Worm (Caenorhabditis elegans): ENCODE results near the gene npr-37.

DNA sequence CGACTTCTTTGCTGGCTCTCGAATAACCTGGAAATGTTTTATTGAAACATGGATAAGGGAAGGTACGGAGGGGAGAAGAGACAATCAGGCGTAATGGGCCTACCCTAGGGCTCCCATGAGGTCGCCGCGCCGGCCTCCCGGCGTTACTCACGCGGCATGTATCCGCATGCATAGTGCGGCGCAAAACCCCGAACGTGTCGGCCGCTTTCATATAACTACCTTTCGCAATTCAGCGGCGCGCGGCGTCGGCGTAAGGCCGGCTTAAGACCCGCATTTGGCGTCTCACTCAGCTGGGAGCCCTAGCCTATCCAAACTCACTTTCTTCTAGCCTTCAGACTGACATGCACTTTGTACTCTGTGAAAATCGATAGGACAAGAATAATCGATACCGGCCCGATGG lies 18.9 kb downstream of the npr-37 start:
- TF ChIP-seq nhr-23 (tag; optimal IDR thresholded peaks at IDR 0.05) (no peak), R02D3.7 (tag; optimal IDR thresholded peaks at IDR 0.05) (no peak), ama-1 (optimal IDR thresholded peaks at IDR 0.05) (no peak), nhr-237 (tag; optimal IDR thresholded peaks at IDR 0.05) (no peak), fos-1 (tag; optimal IDR thresholded peaks at IDR 0.05) (no peak), snpc-4 (tag; optimal IDR thresholded peaks at IDR 0.05) (no peak), blmp-1 (tag; optimal IDR thresholded peaks at IDR 0.05; ENCODE audit: insufficient read depth) (no peak), lin-39 (tag; optimal IDR thresholded peaks at IDR 0.05) (no peak), unc-62 (GFP tag; optimal IDR thresholded peaks at IDR 0.05) (no peak), nhr-77 (tag; optimal IDR thresholded peaks at IDR 0.05) (no peak)
